Worm (Caenorhabditis elegans) whole organism, L2 larva: ENCODE measurements around the gene zyg-1.

ENCODE experiments used
- C34F6.9 ChIP-seq: fragments of 150-350 bp; optimal IDR thresholded peaks from 2 replicates; lab custom pipeline; 2014; ENCODE audit warnings: missing biosample characterization, missing genetic modification characterization
- ZK546.5 ChIP-seq: sonication (generic microtip); optimal IDR thresholded peaks from 2 replicates; lab custom pipeline; 2017; ENCODE audit warnings: missing biosample characterization, missing genetic modification characterization
- fos-1 ChIP-seq: fragments of 150-350 bp; optimal IDR thresholded peaks from 2 replicates; lab custom pipeline; 2014; ENCODE audit warnings: missing biosample characterization, missing genetic modification characterization
- gmeb-1 ChIP-seq: fragments of 150-350 bp; optimal IDR thresholded peaks from 2 replicates; lab custom pipeline; 2014; ENCODE audit warnings: missing biosample characterization, missing genetic modification characterization
- lin-13 ChIP-seq: fragments of 150-350 bp; optimal IDR thresholded peaks from 2 replicates; lab custom pipeline; 2014; ENCODE audit warnings: missing biosample characterization, missing genetic modification reagents, missing genetic modification characterization
- nhr-12 ChIP-seq: fragments of 150-350 bp; optimal IDR thresholded peaks from 2 replicates; lab custom pipeline; 2014; ENCODE audit warnings: missing biosample characterization, missing genetic modification characterization
- nhr-25 ChIP-seq: fragments of 150-350 bp; sonication (generic microtip); optimal IDR thresholded peaks from 3 replicates; lab custom pipeline; 2014; ENCODE audit warnings: missing biosample characterization, missing genetic modification characterization
- unc-62 ChIP-seq: fragments of 150-350 bp; optimal IDR thresholded peaks from 2 replicates; lab custom pipeline; 2014; ENCODE audit warnings: missing biosample characterization, missing genetic modification reagents, missing genetic modification characterization

ce11 chrII:5702611-5703192, 53.2 kb downstream of the zyg-1 start:
- TF ChIP-seq unc-62 (GFP tag; lab: Kevin White, UChicago) = no peak
- no peak for TF ChIP-seq lin-13 (GFP tag; lab: Kevin White, UChicago)
- no peak for TF ChIP-seq gmeb-1 (tag; lab: Kevin White, UChicago)
- TF ChIP-seq nhr-25 = peak; percentile 39
- TF ChIP-seq C34F6.9 (tag; lab: Kevin White, UChicago) = no peak
- TF ChIP-seq fos-1 (tag; lab: Kevin White, UChicago) = no peak
- TF ChIP-seq nhr-12 (tag; lab: Kevin White, UChicago) = no peak
- TF ChIP-seq ZK546.5 (tag; lab: Kevin White, UChicago) = no peak
